Fruit fly (Drosophila melanogaster) Kc167 (cell line): ENCODE results near the gene CG32813.

ENCODE experiments used
- Sin3A ChIP-seq: fragments of >200 bp; optimal IDR thresholded peaks from 2 replicates; lab custom pipeline; 2018; ENCODE audit warnings: missing external identifiers
- h ChIP-seq: fragments of >200 bp; optimal IDR thresholded peaks from 3 replicates; lab custom pipeline; 2018; ENCODE audit warnings: missing external identifiers
- insv ChIP-seq: fragments of >200 bp; optimal IDR thresholded peaks from 3 replicates; lab custom pipeline; 2018; ENCODE audit warnings: missing external identifiers
- psq ChIP-seq: fragments of >200 bp; optimal IDR thresholded peaks from 2 replicates; lab custom pipeline; 2017; ENCODE audit warnings: missing external identifiers
- ttk ChIP-seq: sonication (Bioruptor generic); optimal IDR thresholded peaks from 2 replicates; lab custom pipeline; 2017; ENCODE audit warnings: missing external identifiers

DNA sequence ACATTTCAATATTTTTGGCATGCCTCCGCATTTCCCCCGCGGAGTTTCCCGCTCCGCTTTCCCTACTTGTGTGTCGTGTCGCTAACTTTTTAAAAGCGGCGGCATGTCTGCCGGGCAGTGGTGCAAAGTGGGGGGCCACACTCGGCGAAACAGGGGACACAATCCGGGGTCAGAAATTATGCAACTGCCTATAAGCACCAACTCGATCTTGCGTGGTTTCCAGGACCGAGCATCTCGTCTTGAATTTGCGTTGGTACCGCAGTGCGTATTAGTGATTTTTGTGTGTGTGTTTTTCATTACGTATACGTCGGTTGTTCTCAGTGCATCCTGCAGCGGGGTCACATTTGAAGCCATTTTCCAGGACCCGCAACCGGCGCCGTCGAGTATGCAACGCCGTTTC is 27.0 kb downstream of the CG32813 start:
- no peak for TF ChIP-seq ttk (lab: Kevin White, UChicago)
- TF ChIP-seq Sin3A (lab: Kevin White, UChicago), result no peak
- TF ChIP-seq h (lab: Kevin White, UChicago), result no peak
- TF ChIP-seq psq (lab: Kevin White, UChicago), result no peak
- no peak for TF ChIP-seq insv (lab: Kevin White, UChicago)
